Fruit fly (Drosophila melanogaster) whole organism, wandering third instar larva: ENCODE measurements around the gene PH4alphaNE2.

Experiments
- Abd-B ChIP-seq: fragments of >200 bp; optimal IDR thresholded peaks from 2 replicates; lab custom pipeline; 2017; ENCODE audit warnings: missing biosample characterization, missing genetic modification characterization
- CG32264 ChIP-seq: fragments of 200-800 bp; sonication (Bioruptor generic); optimal IDR thresholded peaks from 2 replicates; lab custom pipeline; 2016; ENCODE audit warnings: missing biosample characterization, missing genetic modification characterization
- CG9705 ChIP-seq: fragments of 200-800 bp; sonication (Bioruptor generic); optimal IDR thresholded peaks from 2 replicates; lab custom pipeline; 2018; ENCODE audit warnings: missing biosample characterization, mild to moderate bottlenecking, missing genetic modification characterization
- CrebA ChIP-seq: fragments of 200-800 bp; sonication (Bioruptor generic); optimal IDR thresholded peaks from 2 replicates; lab custom pipeline; 2016; ENCODE audit warnings: missing biosample characterization, mild to moderate bottlenecking, missing genetic modification characterization, borderline replicate concordance
- Dfd ChIP-seq: fragments of >200 bp; optimal IDR thresholded peaks from 2 replicates; lab custom pipeline; 2017; ENCODE audit warnings: missing biosample characterization, missing genetic modification characterization
- Dif ChIP-seq: fragments of 200-275, 200-300 bp; sonication (Bioruptor generic); optimal IDR thresholded peaks from 2 replicates; lab custom pipeline; 2018; ENCODE audit warnings: missing biosample characterization, missing genetic modification characterization; ENCODE audit not compliant: partially characterized antibody
- GATAd ChIP-seq: sonication (Bioruptor generic); optimal IDR thresholded peaks from 2 replicates; lab custom pipeline; 2016; ENCODE audit warnings: missing biosample characterization, missing genetic modification characterization
- HLH106 ChIP-seq: fragments of 200-800 bp; optimal IDR thresholded peaks from 3 replicates; lab custom pipeline; 2019; ENCODE audit warnings: missing biosample characterization, mild to moderate bottlenecking, missing genetic modification characterization, moderate library complexity
- Hnf4 ChIP-seq: fragments of 200-800 bp; sonication (Bioruptor generic); optimal IDR thresholded peaks from 2 replicates; lab custom pipeline; 2016; ENCODE audit warnings: missing biosample characterization, mild to moderate bottlenecking, missing genetic modification characterization
- Hr83 ChIP-seq: fragments of 200-300 bp; sonication (Bioruptor generic); optimal IDR thresholded peaks from 2 replicates; lab custom pipeline; 2016; ENCODE audit warnings: missing biosample characterization, mild to moderate bottlenecking, missing genetic modification characterization, moderate library complexity; ENCODE audit not compliant: poor library complexity, severe bottlenecking
- Jra ChIP-seq: sonication (Bioruptor generic); optimal IDR thresholded peaks from 2 replicates; lab custom pipeline; 2016; ENCODE audit warnings: missing biosample characterization, missing genetic modification characterization
- Myc ChIP-seq: fragments of >200 bp; optimal IDR thresholded peaks from 2 replicates; lab custom pipeline; 2017
- N ChIP-seq: fragments of >200 bp; optimal IDR thresholded peaks from 2 replicates; lab custom pipeline; 2018; ENCODE audit warnings: missing biosample characterization, missing external identifiers, missing genetic modification characterization
- OdsH ChIP-seq: fragments of 200-800 bp; sonication (Bioruptor generic); optimal IDR thresholded peaks from 2 replicates; lab custom pipeline; 2016; ENCODE audit warnings: missing biosample characterization, mild to moderate bottlenecking, missing genetic modification characterization
- Rel ChIP-seq, 2 experiments: fragments of 200-800 bp; sonication (Bioruptor generic) in 1 of 2; optimal IDR thresholded peaks; 2 replicates in 1 of 2; 3 replicates in 1 of 2; lab custom pipeline; 2016 to 2019; ENCODE audit warnings: mild to moderate bottlenecking in 2 of 2, missing biosample characterization in 2 of 2, missing genetic modification characterization in 2 of 2, moderate library complexity in 1 of 2
- Sp1 ChIP-seq: fragments of 200-800 bp; sonication (Bioruptor generic); optimal IDR thresholded peaks from 3 replicates; lab custom pipeline; 2019; ENCODE audit warnings: missing biosample characterization, mild to moderate bottlenecking, missing genetic modification characterization, moderate library complexity
- Vsx2 ChIP-seq: fragments of 200-300, 225-300 bp; sonication (Bioruptor generic); optimal IDR thresholded peaks from 2 replicates; lab custom pipeline; 2018; ENCODE audit warnings: missing biosample characterization, missing genetic modification characterization; ENCODE audit not compliant: partially characterized antibody
- br ChIP-seq: fragments of 200-800 bp; sonication (Bioruptor generic); optimal IDR thresholded peaks from 2 replicates; lab custom pipeline; 2016; ENCODE audit warnings: missing biosample characterization, missing genetic modification characterization
- brk ChIP-seq: fragments of 200-800 bp; sonication (Bioruptor generic); optimal IDR thresholded peaks from 2 replicates; lab custom pipeline; 2016; ENCODE audit warnings: missing biosample characterization, mild to moderate bottlenecking, missing genetic modification characterization
- dl ChIP-seq, 2 experiments: fragments of 175-275, 200-275 bp in 1 of 2; fragments of 200-275 bp in 1 of 2; sonication (Bioruptor generic); optimal IDR thresholded peaks; lab custom pipeline; 2018; ENCODE audit warnings: mild to moderate bottlenecking in 2 of 2, missing biosample characterization in 2 of 2, missing genetic modification characterization in 2 of 2, moderate library complexity in 2 of 2; ENCODE audit not compliant: partially characterized antibody in 2 of 2, insufficient read depth in 1 of 2
- dmrt93B ChIP-seq: fragments of 200-800 bp; sonication (Bioruptor generic); optimal IDR thresholded peaks from 2 replicates; lab custom pipeline; 2018; ENCODE audit warnings: missing biosample characterization, mild to moderate bottlenecking, missing genetic modification characterization
- dsf ChIP-seq: sonication (Bioruptor generic); optimal IDR thresholded peaks from 2 replicates; lab custom pipeline; 2016; ENCODE audit warnings: missing biosample characterization, missing genetic modification characterization, borderline replicate concordance
- ey ChIP-seq: fragments of 200-800 bp; sonication (Bioruptor generic); optimal IDR thresholded peaks from 2 replicates; lab custom pipeline; 2016; ENCODE audit warnings: missing biosample characterization, missing genetic modification characterization
- foxo ChIP-seq, 2 experiments: fragments of 200-800 bp; sonication (Bioruptor generic); optimal IDR thresholded peaks; 2 replicates in 1 of 2; 3 replicates in 1 of 2; lab custom pipeline; 2016 to 2017; ENCODE audit warnings: missing biosample characterization in 2 of 2, missing genetic modification characterization in 2 of 2
- fru ChIP-seq: fragments of 200-800 bp; sonication (Bioruptor generic); optimal IDR thresholded peaks from 3 replicates; lab custom pipeline; 2016; ENCODE audit warnings: missing biosample characterization, mild to moderate bottlenecking, missing genetic modification characterization
- h ChIP-seq: fragments of 200-800 bp; sonication (Bioruptor generic); optimal IDR thresholded peaks from 3 replicates; lab custom pipeline; 2016; ENCODE audit warnings: missing biosample characterization, mild to moderate bottlenecking, missing genetic modification characterization
- jim ChIP-seq: fragments of 175-275, 200-325 bp; sonication (Bioruptor generic); optimal IDR thresholded peaks from 2 replicates; lab custom pipeline; 2016; ENCODE audit warnings: missing biosample characterization, mild to moderate bottlenecking, missing genetic modification characterization
- lola ChIP-seq: fragments of >200 bp; optimal IDR thresholded peaks from 2 replicates; lab custom pipeline; 2017; ENCODE audit warnings: missing biosample characterization, missing genetic modification characterization
- pan ChIP-seq: fragments of >200 bp; optimal IDR thresholded peaks from 2 replicates; lab custom pipeline; 2017
- psq ChIP-seq: fragments of 200-800 bp; sonication (Bioruptor generic); optimal IDR thresholded peaks from 3 replicates; lab custom pipeline; 2017; ENCODE audit warnings: missing biosample characterization, mild to moderate bottlenecking, missing genetic modification characterization, moderate library complexity
- rgr ChIP-seq: fragments of 200-800 bp; sonication (Bioruptor generic); optimal IDR thresholded peaks from 3 replicates; lab custom pipeline; 2016; ENCODE audit warnings: missing biosample characterization, mild to moderate bottlenecking, missing genetic modification characterization
- sage ChIP-seq: fragments of 200-800 bp; sonication (Bioruptor generic); optimal IDR thresholded peaks from 2 replicates; lab custom pipeline; 2016; ENCODE audit warnings: missing biosample characterization, mild to moderate bottlenecking, missing genetic modification characterization
- sv ChIP-seq: fragments of 200-800 bp; sonication (Bioruptor generic); optimal IDR thresholded peaks from 3 replicates; lab custom pipeline; 2016; ENCODE audit warnings: missing biosample characterization, missing genetic modification characterization
- tai ChIP-seq: sonication (Bioruptor generic); optimal IDR thresholded peaks from 2 replicates; lab custom pipeline; 2016; ENCODE audit warnings: missing biosample characterization, missing genetic modification characterization
- woc ChIP-seq: sonication (Bioruptor generic); optimal IDR thresholded peaks from 2 replicates; lab custom pipeline; 2016; ENCODE audit warnings: missing biosample characterization, mild to moderate bottlenecking, missing genetic modification characterization

Gene PH4alphaNE2

dm6 chr3R:30470690-30471089 is 41.3 kb downstream of the PH4alphaNE2 start:
- no peak for TF ChIP-seq lola
- TF ChIP-seq CG32264: no peak
- no peak for TF ChIP-seq OdsH (GFP tag; lab: Kevin White, UChicago)
- no peak for TF ChIP-seq fru (GFP tag; lab: Kevin White, UChicago)
- no peak for TF ChIP-seq Dif (GFP tag; lab: Kevin White, UChicago)
- TF ChIP-seq Myc (lab: Kevin White, UChicago): no peak
- TF ChIP-seq Hnf4: no peak
- TF ChIP-seq tai (GFP tag; lab: Kevin White, UChicago): no peak
- no peak for TF ChIP-seq CrebA (GFP tag; lab: Kevin White, UChicago)
- no peak for TF ChIP-seq Sp1 (GFP tag; lab: Kevin White, UChicago)
- TF ChIP-seq Abd-B (GFP tag; lab: Kevin White, UChicago): no peak
- TF ChIP-seq GATAd: no peak
- TF ChIP-seq dmrt93B: no peak
- no peak for TF ChIP-seq h (GFP tag; lab: Kevin White, UChicago)
- no peak for TF ChIP-seq CG9705 (GFP tag; lab: Kevin White, UChicago)
- no peak for TF ChIP-seq Vsx2 (GFP tag; lab: Kevin White, UChicago)
- TF ChIP-seq, all 38 proteins: peak for 0

- TF ChIP-seq foxo (GFP tag; optimal IDR thresholded peaks at IDR 0.05; lab: Kevin White, UChicago) (no peak), Vsx2 (GFP tag; lab: Kevin White, UChicago) (peak; percentile 49), Myc (lab: Kevin White, UChicago) (peak; percentile 39)
Observed at dm6 chr3R:30467062-30467461, 45.0 kb downstream of the PH4alphaNE2 start.

- no peak for TF ChIP-seq foxo (GFP tag; optimal IDR thresholded peaks at IDR 0.05; lab: Kevin White, UChicago)
- no peak for TF ChIP-seq br (GFP tag; lab: Kevin White, UChicago)
- TF ChIP-seq dsf (GFP tag; lab: Kevin White, UChicago): no peak
- TF ChIP-seq Dfd (GFP tag; lab: Kevin White, UChicago): no peak
- no peak for TF ChIP-seq GATAd
- no peak for TF ChIP-seq Sp1 (GFP tag; lab: Kevin White, UChicago)
- TF ChIP-seq jim: no peak
- TF ChIP-seq psq: no peak
- no peak for TF ChIP-seq dl (GFP tag; optimal IDR thresholded peaks at IDR 0.05; lab: Kevin White, UChicago; ENCODE audit: insufficient read depth in 1 of 2, partially characterized antibody in 2 of 2)
- no peak for TF ChIP-seq CG9705 (GFP tag; lab: Kevin White, UChicago)
- no peak for TF ChIP-seq Jra (GFP tag; lab: Kevin White, UChicago)
- no peak for TF ChIP-seq Vsx2 (GFP tag; lab: Kevin White, UChicago)
- no peak for TF ChIP-seq h (GFP tag; lab: Kevin White, UChicago)
- no peak for TF ChIP-seq Rel (GFP tag; optimal IDR thresholded peaks at IDR 0.05; lab: Kevin White, UChicago)
- no peak for TF ChIP-seq Rel (tag; optimal IDR thresholded peaks at IDR 0.05; lab: Kevin White, UChicago)
- TF ChIP-seq tai (GFP tag; lab: Kevin White, UChicago): no peak
- TF ChIP-seq ey (GFP tag; lab: Kevin White, UChicago): no peak
- TF ChIP-seq CG32264: no peak
- no peak for TF ChIP-seq CrebA (GFP tag; lab: Kevin White, UChicago)
- TF ChIP-seq, all 38 proteins: peak for 0
Observed at dm6 chr3R:30466515-30466914, 45.5 kb downstream of the PH4alphaNE2 start.

DNA sequence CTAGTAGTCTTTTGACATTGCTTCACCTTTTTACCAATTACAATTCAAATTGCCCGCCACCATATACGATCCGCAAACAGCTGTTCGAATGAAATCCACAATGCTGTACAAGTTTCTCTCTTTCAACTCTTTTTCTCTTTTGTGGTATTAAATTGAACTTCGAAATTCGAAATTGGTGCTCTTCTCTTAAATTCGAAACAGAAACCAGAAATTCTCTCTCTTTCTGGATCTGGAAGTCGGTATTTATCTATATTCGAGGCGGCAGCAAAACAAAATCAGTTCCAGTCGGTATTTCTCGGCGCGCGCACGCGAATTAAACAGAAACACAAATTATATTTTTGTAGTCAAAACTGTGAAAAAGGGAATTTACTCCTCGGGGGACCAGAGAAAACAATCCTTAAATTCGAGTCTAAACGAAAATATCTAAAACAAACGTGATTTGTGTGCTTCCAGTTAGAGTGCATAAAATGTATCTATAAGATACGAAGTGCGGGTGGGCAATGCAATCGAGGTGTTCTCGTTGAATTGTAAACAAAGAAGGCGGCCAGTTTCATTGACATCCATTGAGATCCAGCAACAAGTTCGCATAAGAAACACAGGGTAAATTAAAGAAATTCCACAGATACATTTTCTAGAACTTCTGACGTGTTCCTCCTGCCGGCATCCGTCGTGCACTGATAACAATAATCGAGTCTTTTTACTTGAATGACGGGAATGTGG is 46.1 kb downstream of the PH4alphaNE2 start, which contains the start of gene PH4alphaEFB:
PH4alphaEFB (plus strand) TSS at position 276 of the 720 bp plus-strand sequence.
- TF ChIP-seq Sp1 (GFP tag; lab: Kevin White, UChicago) (peak; percentile 4), Hnf4 (no peak), rgr (no peak), jim (no peak), OdsH (GFP tag; lab: Kevin White, UChicago) (no peak), pan (lab: Kevin White, UChicago) (no peak), brk (peak; percentile 56), Myc (lab: Kevin White, UChicago) (peak; percentile 30), sage (GFP tag; lab: Kevin White, UChicago) (peak; percentile 78), Dfd (GFP tag; lab: Kevin White, UChicago) (no peak), h (GFP tag; lab: Kevin White, UChicago) (no peak), CrebA (GFP tag; lab: Kevin White, UChicago) (no peak), HLH106 (no peak), woc (GFP tag; lab: Kevin White, UChicago) (no peak), psq (no peak), dl (GFP tag; optimal IDR thresholded peaks at IDR 0.05; lab: Kevin White, UChicago; ENCODE audit: insufficient read depth in 1 of 2, partially characterized antibody in 2 of 2) (peak in 1 of 2 experiments; percentile 16), fru (GFP tag; lab: Kevin White, UChicago) (no peak), N (GFP tag; lab: Kevin White, UChicago) (no peak), Jra (GFP tag; lab: Kevin White, UChicago) (peak; percentile 20), Hr83 (GFP tag; lab: Kevin White, UChicago) (no peak), Dif (GFP tag; lab: Kevin White, UChicago) (peak; percentile 8), sv (GFP tag; lab: Kevin White, UChicago) (no peak), tai (GFP tag; lab: Kevin White, UChicago) (no peak), br (GFP tag; lab: Kevin White, UChicago) (no peak), foxo (GFP tag; optimal IDR thresholded peaks at IDR 0.05; lab: Kevin White, UChicago) (no peak), CG32264 (no peak), Rel (GFP tag; optimal IDR thresholded peaks at IDR 0.05; lab: Kevin White, UChicago) (no peak), Rel (tag; optimal IDR thresholded peaks at IDR 0.05; lab: Kevin White, UChicago) (peak; percentile 63), dsf (GFP tag; lab: Kevin White, UChicago) (no peak), Vsx2 (GFP tag; lab: Kevin White, UChicago) (peak; percentile 31), lola (no peak)
